Worm (Caenorhabditis elegans) whole organism, L3 larva: ENCODE measurements around the gene ZK666.11.
A peak's percentile ranks its signal among the peaks of the same experiment; 100 is the strongest.

ENCODE experiments used
- R02D3.7 ChIP-seq: fragments of 150-350 bp; optimal IDR thresholded peaks from 2 replicates; lab custom pipeline; 2014; ENCODE audit warnings: missing biosample characterization, missing genetic modification characterization
- ZK546.5 ChIP-seq: sonication (generic microtip); optimal IDR thresholded peaks from 2 replicates; lab custom pipeline; 2017; ENCODE audit warnings: missing biosample characterization, missing genetic modification characterization
- aly-2 ChIP-seq: fragments of 150-350 bp; optimal IDR thresholded peaks from 2 replicates; lab custom pipeline; 2014; ENCODE audit warnings: missing biosample characterization, missing genetic modification characterization
- ama-1 ChIP-seq: fragments of 150-350 bp; optimal IDR thresholded peaks from 2 replicates; lab custom pipeline; 2018
- ceh-16 ChIP-seq: sonication (generic microtip); optimal IDR thresholded peaks from 2 replicates; lab custom pipeline; 2017; ENCODE audit warnings: missing biosample characterization, missing genetic modification characterization
- ceh-28 ChIP-seq: fragments of 150-350 bp; optimal IDR thresholded peaks from 2 replicates; lab custom pipeline; 2014; ENCODE audit warnings: missing biosample characterization, missing genetic modification reagents, missing genetic modification characterization
- ceh-82 ChIP-seq: fragments of 150-350 bp; optimal IDR thresholded peaks from 2 replicates; lab custom pipeline; 2014; ENCODE audit warnings: missing biosample characterization, missing genetic modification characterization
- ceh-9 ChIP-seq: sonication (generic microtip); optimal IDR thresholded peaks from 2 replicates; lab custom pipeline; 2018; ENCODE audit warnings: missing biosample characterization, missing genetic modification characterization
- daf-12 ChIP-seq: fragments of 150-350 bp; optimal IDR thresholded peaks from 2 replicates; lab custom pipeline; 2014; ENCODE audit warnings: missing biosample characterization, missing genetic modification reagents, missing genetic modification characterization
- egl-5 ChIP-seq: fragments of 150-350 bp; optimal IDR thresholded peaks from 2 replicates; lab custom pipeline; 2017; ENCODE audit warnings: missing biosample characterization, missing genetic modification reagents, missing genetic modification characterization, inconsistent platforms
- elt-1 ChIP-seq: fragments of 150-350 bp; optimal IDR thresholded peaks from 2 replicates; lab custom pipeline; 2014; ENCODE audit warnings: missing biosample characterization, missing genetic modification characterization
- elt-2 ChIP-seq: sonication (generic microtip); optimal IDR thresholded peaks from 2 replicates; lab custom pipeline; 2016; ENCODE audit warnings: missing genetic modification reagents, mild to moderate bottlenecking, missing genetic modification characterization, missing compliant biosample characterization
- elt-3 ChIP-seq, 3 experiments: fragments of 150-350 bp in 1 of 3; sonication (generic microtip) in 2 of 3; optimal IDR thresholded peaks; 2 replicates in 2 of 3; 4 replicates in 1 of 3; lab custom pipeline; 2014 to 2017; ENCODE audit warnings: missing biosample characterization in 3 of 3, missing genetic modification characterization in 3 of 3
- eor-1 ChIP-seq, 2 experiments: fragments of 150-350 bp; optimal IDR thresholded peaks; 2 replicates each; lab custom pipeline; 2014 to 2018; ENCODE audit warnings: missing biosample characterization in 2 of 2, missing genetic modification characterization in 2 of 2
- fkh-10 ChIP-seq: sonication (generic microtip); optimal IDR thresholded peaks from 2 replicates; lab custom pipeline; 2017; ENCODE audit warnings: missing biosample characterization, missing genetic modification reagents, missing genetic modification characterization
- fkh-2 ChIP-seq: fragments of 150-350 bp; optimal IDR thresholded peaks from 2 replicates; lab custom pipeline; 2014; ENCODE audit warnings: missing biosample characterization, missing genetic modification reagents, missing genetic modification characterization
- hmg-11 ChIP-seq: sonication (generic microtip); optimal IDR thresholded peaks from 2 replicates; lab custom pipeline; 2016; ENCODE audit warnings: missing genetic modification characterization, missing compliant biosample characterization
- jun-1 ChIP-seq: fragments of 150-350 bp; optimal IDR thresholded peaks from 2 replicates; lab custom pipeline; 2014; ENCODE audit warnings: missing biosample characterization, missing genetic modification reagents, missing genetic modification characterization
- lin-15B ChIP-seq: fragments of 150-350 bp; optimal IDR thresholded peaks from 2 replicates; lab custom pipeline; 2014; ENCODE audit warnings: missing biosample characterization, missing genetic modification characterization
- lin-39 ChIP-seq: fragments of 150-350 bp; optimal IDR thresholded peaks from 2 replicates; lab custom pipeline; 2018; ENCODE audit warnings: missing biosample characterization, missing genetic modification reagents, missing genetic modification characterization
- lsy-12 ChIP-seq: sonication (generic microtip); optimal IDR thresholded peaks from 2 replicates; lab custom pipeline; 2016; ENCODE audit warnings: mild to moderate bottlenecking, missing genetic modification characterization, missing compliant biosample characterization
- mdl-1 ChIP-seq: fragments of 150-350 bp; optimal IDR thresholded peaks from 2 replicates; lab custom pipeline; 2014; ENCODE audit warnings: missing biosample characterization, missing genetic modification characterization
- mml-1 ChIP-seq: fragments of 150-350 bp; sonication (generic microtip); optimal IDR thresholded peaks from 3 replicates; lab custom pipeline; 2014; ENCODE audit warnings: missing biosample characterization, missing genetic modification characterization
- nfya-1 ChIP-seq: sonication (generic microtip); optimal IDR thresholded peaks from 2 replicates; lab custom pipeline; 2017; ENCODE audit warnings: missing genetic modification characterization, mild to moderate bottlenecking, missing compliant biosample characterization, antibody characterized with exemption, moderate library complexity; ENCODE audit not compliant: insufficient read depth
- nhr-12 ChIP-seq: fragments of 150-350 bp; optimal IDR thresholded peaks from 2 replicates; lab custom pipeline; 2014; ENCODE audit warnings: missing biosample characterization, missing genetic modification characterization
- nhr-23 ChIP-seq: fragments of 150-350 bp; optimal IDR thresholded peaks from 2 replicates; lab custom pipeline; 2014; ENCODE audit warnings: missing biosample characterization, missing genetic modification reagents, missing genetic modification characterization
- nhr-237 ChIP-seq: fragments of 150-350 bp; optimal IDR thresholded peaks from 2 replicates; lab custom pipeline; 2014; ENCODE audit warnings: missing biosample characterization, missing genetic modification characterization
- nhr-25 ChIP-seq: sonication (generic microtip); optimal IDR thresholded peaks from 2 replicates; lab custom pipeline; 2017; ENCODE audit warnings: missing biosample characterization, missing genetic modification characterization
- nhr-28 ChIP-seq: fragments of 150-350 bp; optimal IDR thresholded peaks from 2 replicates; lab custom pipeline; 2014; ENCODE audit warnings: missing biosample characterization, missing genetic modification characterization
- nhr-43 ChIP-seq: sonication (generic microtip); optimal IDR thresholded peaks from 2 replicates; lab custom pipeline; 2016; ENCODE audit warnings: mild to moderate bottlenecking, missing genetic modification characterization, missing compliant biosample characterization; ENCODE audit not compliant: poor library complexity, severe bottlenecking
- nhr-77 ChIP-seq: fragments of 150-350 bp; optimal IDR thresholded peaks from 2 replicates; lab custom pipeline; 2014; ENCODE audit warnings: missing biosample characterization, missing genetic modification characterization
- pha-4 ChIP-seq: fragments of 150-350 bp; optimal IDR thresholded peaks from 2 replicates; lab custom pipeline; 2014; ENCODE audit warnings: missing biosample characterization, missing genetic modification reagents, missing genetic modification characterization
- pqm-1 ChIP-seq: fragments of 150-350 bp; optimal IDR thresholded peaks from 2 replicates; lab custom pipeline; 2017; ENCODE audit warnings: missing biosample characterization, missing genetic modification characterization, inconsistent platforms
- sea-2 ChIP-seq: fragments of 150-350 bp; sonication (generic microtip); optimal IDR thresholded peaks from 4 replicates; lab custom pipeline; 2014; ENCODE audit warnings: missing biosample characterization, missing genetic modification reagents, missing genetic modification characterization
- skn-1 ChIP-seq: fragments of 150-350 bp; optimal IDR thresholded peaks from 2 replicates; lab custom pipeline; 2014; ENCODE audit warnings: missing biosample characterization, missing genetic modification characterization
- snpc-4 ChIP-seq: fragments of 150-350 bp; optimal IDR thresholded peaks from 2 replicates; lab custom pipeline; 2014; ENCODE audit warnings: missing biosample characterization, missing genetic modification characterization
- tbx-2 ChIP-seq: sonication (generic microtip); optimal IDR thresholded peaks from 2 replicates; lab custom pipeline; 2016; ENCODE audit warnings: mild to moderate bottlenecking, missing genetic modification characterization, missing compliant biosample characterization
- unc-39 ChIP-seq: sonication (generic microtip); optimal IDR thresholded peaks from 4 replicates; lab custom pipeline; 2017; ENCODE audit warnings: missing biosample characterization, missing genetic modification characterization
- unc-62 ChIP-seq: fragments of 150-350 bp; sonication (generic microtip); optimal IDR thresholded peaks from 4 replicates; lab custom pipeline; 2014; ENCODE audit warnings: missing biosample characterization, missing genetic modification reagents, missing genetic modification characterization
- zag-1 ChIP-seq: fragments of 150-350 bp; optimal IDR thresholded peaks from 2 replicates; lab custom pipeline; 2014; ENCODE audit warnings: missing biosample characterization, missing genetic modification characterization
- ztf-11 ChIP-seq: fragments of 150-350 bp; optimal IDR thresholded peaks from 2 replicates; lab custom pipeline; 2014; ENCODE audit warnings: missing biosample characterization, missing genetic modification characterization
- ztf-4 ChIP-seq: fragments of 150-350 bp; optimal IDR thresholded peaks from 2 replicates; lab custom pipeline; 2014; ENCODE audit warnings: missing biosample characterization, missing genetic modification characterization

Gene ZK666.11

DNA sequence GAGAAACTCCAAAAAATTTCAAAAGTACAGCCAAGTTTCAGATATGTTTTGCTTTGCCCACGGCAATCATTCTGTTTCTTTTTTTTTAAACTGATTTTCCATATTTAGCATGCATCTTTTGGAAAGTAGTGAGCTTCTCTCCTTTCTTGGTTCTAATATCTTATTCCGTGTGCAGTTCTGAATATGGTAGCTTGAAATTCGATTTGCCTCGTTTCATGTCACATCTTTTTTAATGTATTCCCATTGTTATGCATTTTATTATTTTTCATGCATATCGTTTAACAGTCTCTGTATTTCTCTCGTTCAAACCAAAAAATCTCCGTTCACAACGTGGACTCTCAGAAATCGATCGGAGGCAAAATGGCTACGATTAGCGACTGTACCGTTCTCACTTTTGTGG lies 12.1 kb downstream of the ZK666.11 start, which contains the start of gene ZK666.14:
Gene ZK666.14 (plus strand): TSS at position 301 of the 400 bp plus-strand sequence.
- no peak for TF ChIP-seq elt-2
- no peak for TF ChIP-seq ZK546.5 (tag; lab: Kevin White, UChicago)
- TF ChIP-seq zag-1 (tag; lab: Kevin White, UChicago): no peak
- TF ChIP-seq ztf-11 (tag; lab: Kevin White, UChicago): no peak
- no peak for TF ChIP-seq lin-15B (tag; lab: Kevin White, UChicago)
- TF ChIP-seq aly-2: no peak
- TF ChIP-seq unc-39: no peak
- no peak for TF ChIP-seq nhr-23
- TF ChIP-seq nfya-1 (tag; lab: Kevin White, UChicago): no peak
- TF ChIP-seq ceh-82 (tag; lab: Kevin White, UChicago): no peak
- TF ChIP-seq, all 47 proteins: peak for 0

DNA sequence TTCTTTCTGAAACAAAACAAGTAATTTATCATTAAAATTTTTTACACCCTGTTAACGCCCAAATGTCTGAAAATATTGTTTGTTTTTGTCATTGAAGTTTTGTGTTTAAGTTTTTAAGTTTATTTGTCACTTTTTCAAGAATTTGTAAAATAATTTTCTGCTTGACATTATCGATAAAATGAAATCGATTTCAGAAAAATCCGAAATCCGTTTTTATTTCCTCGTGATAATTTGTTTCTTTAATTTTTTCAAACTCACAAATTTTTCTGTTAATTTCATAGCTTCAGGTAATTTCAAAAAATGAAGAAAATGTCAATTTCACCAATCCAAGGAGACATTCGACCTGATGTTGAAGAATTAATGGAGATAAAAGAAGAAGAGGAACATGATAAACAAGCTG lies 13.6 kb downstream of the ZK666.11 start, which contains the start of gene ZK666.12:
Gene ZK666.12 (plus strand): TSS at position 301 of the 400 bp plus-strand sequence.
- no peak for TF ChIP-seq aly-2
- TF ChIP-seq lin-39: no peak
- no peak for TF ChIP-seq mml-1 (tag; lab: Kevin White, UChicago)
- no peak for TF ChIP-seq ceh-16
- no peak for TF ChIP-seq sea-2 (GFP tag; lab: Kevin White, UChicago)
- no peak for TF ChIP-seq pha-4
- no peak for TF ChIP-seq elt-1
- TF ChIP-seq mdl-1 (tag; lab: Kevin White, UChicago): no peak
- no peak for TF ChIP-seq ceh-9
- TF ChIP-seq ceh-82 (tag; lab: Kevin White, UChicago): no peak
- no peak for TF ChIP-seq nhr-12 (tag; lab: Kevin White, UChicago)
- no peak for TF ChIP-seq ceh-28 (tag; lab: Kevin White, UChicago)
- no peak for TF ChIP-seq ztf-4 (tag; lab: Kevin White, UChicago)
- TF ChIP-seq nhr-77: no peak
- no peak for TF ChIP-seq hmg-11 (tag; lab: Kevin White, UChicago)

- TF ChIP-seq elt-3 (tag; optimal IDR thresholded peaks at IDR 0.05; lab: Kevin White, UChicago) (peak in 1 of 3 experiments; percentile 16), nhr-77 (no peak), fkh-2 (no peak), R02D3.7 (tag; lab: Kevin White, UChicago) (no peak), aly-2 (no peak), nhr-25 (tag; lab: Kevin White, UChicago) (peak; percentile 76), zag-1 (tag; lab: Kevin White, UChicago) (no peak), sea-2 (GFP tag; lab: Kevin White, UChicago) (no peak), mml-1 (tag; lab: Kevin White, UChicago) (no peak), unc-39 (no peak), nhr-23 (peak; percentile 82)
- TF ChIP-seq, all 47 proteins: peak for 3
These were observed 18.4 kb downstream of the ZK666.11 start for ce11 chrII:10500674-10501073.

DNA sequence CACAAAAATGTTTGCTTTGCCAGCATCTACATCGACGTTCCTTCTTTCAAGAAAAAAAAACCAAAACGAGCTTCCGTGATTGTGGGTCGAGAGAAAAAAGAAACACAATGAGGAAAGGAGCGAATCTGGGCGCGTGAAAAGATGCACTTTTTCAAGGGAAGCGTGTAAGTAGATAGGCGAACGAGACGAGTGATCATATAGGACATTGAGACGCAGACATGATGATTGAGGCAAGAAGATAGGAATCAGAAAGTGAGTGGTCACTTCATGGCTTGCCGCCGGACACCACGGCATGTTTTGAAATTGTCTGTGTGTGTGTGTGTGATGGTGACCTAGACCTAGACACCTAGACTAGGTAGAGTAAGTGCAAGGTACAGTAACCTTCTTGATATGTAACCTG lies 19.3 kb downstream of the ZK666.11 start:
- TF ChIP-seq ZK546.5 (tag; lab: Kevin White, UChicago) (no peak), fkh-2 (no peak), elt-2 (no peak), ama-1 (lab: Kevin White, UChicago) (peak; percentile 67), elt-1 (peak; percentile 59), pha-4 (peak; percentile 9), fkh-10 (GFP tag; lab: Kevin White, UChicago) (no peak), daf-12 (tag; lab: Kevin White, UChicago) (no peak), ceh-9 (no peak), nhr-237 (tag; lab: Kevin White, UChicago) (no peak), skn-1 (peak; percentile 69), eor-1 (tag; optimal IDR thresholded peaks at IDR 0.05; lab: Kevin White, UChicago) (no peak), ceh-82 (tag; lab: Kevin White, UChicago) (no peak), elt-3 (tag; optimal IDR thresholded peaks at IDR 0.05; lab: Kevin White, UChicago) (no peak), tbx-2 (no peak), lin-39 (peak; percentile 50), nhr-25 (tag; lab: Kevin White, UChicago) (peak; percentile 83), zag-1 (tag; lab: Kevin White, UChicago) (no peak), unc-62 (GFP tag; lab: Kevin White, UChicago) (peak; percentile 77), nfya-1 (tag; lab: Kevin White, UChicago) (peak; percentile 79), nhr-12 (tag; lab: Kevin White, UChicago) (no peak), lsy-12 (tag; lab: Kevin White, UChicago) (peak; percentile 46), jun-1 (no peak), ceh-16 (no peak), ztf-11 (tag; lab: Kevin White, UChicago) (no peak), pqm-1 (tag; lab: Kevin White, UChicago) (peak; percentile 38), aly-2 (no peak), nhr-28 (no peak), nhr-43 (tag; lab: Kevin White, UChicago) (peak; percentile 74), lin-15B (tag; lab: Kevin White, UChicago) (peak; percentile 52), hmg-11 (tag; lab: Kevin White, UChicago) (peak; percentile 51), mdl-1 (tag; lab: Kevin White, UChicago) (peak; percentile 39), sea-2 (GFP tag; lab: Kevin White, UChicago) (no peak), R02D3.7 (tag; lab: Kevin White, UChicago) (peak; percentile 22), mml-1 (tag; lab: Kevin White, UChicago) (no peak), snpc-4 (tag; lab: Kevin White, UChicago) (no peak), nhr-23 (peak; percentile 55), ceh-28 (tag; lab: Kevin White, UChicago) (peak; percentile 30), egl-5 (peak; percentile 51)
